Worm (Caenorhabditis elegans): ENCODE results near the gene F17A2.16.

DNA sequence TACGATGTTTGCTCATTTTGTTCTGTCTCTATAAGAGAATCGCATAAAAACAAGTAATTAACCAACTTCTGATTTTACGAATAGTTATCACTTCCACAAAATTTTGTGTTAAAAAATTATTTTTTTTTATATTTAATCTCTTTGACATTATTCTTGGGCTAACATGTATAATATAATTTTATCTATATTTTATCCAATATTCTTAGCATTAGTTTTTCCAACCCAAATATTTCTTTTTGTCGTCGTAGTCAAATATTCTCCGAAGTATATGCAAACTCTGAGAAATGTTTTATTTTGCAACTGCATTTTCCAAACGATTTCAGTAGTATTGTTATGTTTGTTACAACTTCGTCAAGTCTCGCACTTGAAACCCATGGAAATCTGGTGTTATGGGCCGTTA, 25.2 kb downstream of the F17A2.16 start, which contains the start of gene srd-47:
- TF ChIP-seq ama-1 (optimal IDR thresholded peaks at IDR 0.05): no peak
- TF ChIP-seq flt-1 (GFP tag; IDR thresholded peaks at IDR 0.05): no peak
- TF ChIP-seq tra-4 (tag; optimal IDR thresholded peaks at IDR 0.05): no peak
- no peak for TF ChIP-seq hnd-1 (tag; optimal IDR thresholded peaks at IDR 0.05)
- no peak for TF ChIP-seq tbx-11 (GFP tag; IDR thresholded peaks at IDR 0.05)
- no peak for TF ChIP-seq B0310.2 (tag; optimal IDR thresholded peaks at IDR 0.05)
- TF ChIP-seq tbx-37 (GFP tag; conservative IDR thresholded peaks at IDR 0.05): no peak
- no peak for TF ChIP-seq ets-7 (tag; optimal IDR thresholded peaks at IDR 0.05)
- no peak for TF ChIP-seq hmg-4 (GFP tag; optimal IDR thresholded peaks at IDR 0.05)
- no peak for TF ChIP-seq sea-1 (GFP tag; conservative IDR thresholded peaks at IDR 0.05)
